Worm (Caenorhabditis elegans) whole organism, late embryonic: Measurements from ENCODE around the gene irld-30.

Experiments used
- ceh-18 ChIP-seq: sonication (generic microtip); optimal IDR thresholded peaks from 2 replicates; lab custom pipeline; 2016; ENCODE audit warnings: missing genetic modification characterization, missing compliant biosample characterization
- ceh-22 ChIP-seq: sonication (generic microtip); optimal IDR thresholded peaks from 2 replicates; lab custom pipeline; 2017; ENCODE audit warnings: missing biosample characterization, missing genetic modification characterization
- ceh-48 ChIP-seq: sonication (generic microtip); optimal IDR thresholded peaks from 2 replicates; lab custom pipeline; 2016; ENCODE audit warnings: missing genetic modification characterization, inconsistent platforms, missing compliant biosample characterization
- ceh-9 ChIP-seq: sonication (generic microtip); optimal IDR thresholded peaks from 2 replicates; lab custom pipeline; 2016; ENCODE audit warnings: mild to moderate bottlenecking, missing genetic modification characterization, inconsistent platforms, missing compliant biosample characterization
- dve-1 ChIP-seq: sonication (generic microtip); optimal IDR thresholded peaks from 2 replicates; lab custom pipeline; 2017; ENCODE audit warnings: antibody characterized with exemption, mild to moderate bottlenecking, missing genetic modification characterization, missing compliant biosample characterization
- elt-2 ChIP-seq: sonication (generic microtip); optimal IDR thresholded peaks from 2 replicates; lab custom pipeline; 2016; ENCODE audit warnings: missing genetic modification reagents, missing genetic modification characterization, missing compliant biosample characterization
- fkh-10 ChIP-seq: fragments of 150-350 bp; optimal IDR thresholded peaks from 2 replicates; lab custom pipeline; 2014; ENCODE audit warnings: missing biosample characterization, missing genetic modification reagents, missing genetic modification characterization
- hlh-30 ChIP-seq: sonication (generic microtip); optimal IDR thresholded peaks from 2 replicates; lab custom pipeline; 2017; ENCODE audit warnings: antibody characterized with exemption, missing genetic modification characterization, missing compliant biosample characterization; ENCODE audit not compliant: insufficient read depth
- lin-11 ChIP-seq: fragments of 200-800 bp; sonication (Bioruptor generic); optimal IDR thresholded peaks from 2 replicates; lab custom pipeline; 2018; ENCODE audit warnings: mild to moderate bottlenecking, missing genetic modification characterization, missing compliant biosample characterization
- mec-3 ChIP-seq: sonication (generic microtip); optimal IDR thresholded peaks from 2 replicates; lab custom pipeline; 2016; ENCODE audit warnings: borderline replicate concordance, missing genetic modification characterization, missing compliant biosample characterization
- pqm-1 ChIP-seq: sonication (generic microtip); optimal IDR thresholded peaks from 2 replicates; lab custom pipeline; 2016; ENCODE audit warnings: missing genetic modification characterization, missing compliant biosample characterization
- rnt-1 ChIP-seq: sonication (generic microtip); optimal IDR thresholded peaks from 2 replicates; lab custom pipeline; 2016; ENCODE audit warnings: missing genetic modification characterization, missing compliant biosample characterization

DNA sequence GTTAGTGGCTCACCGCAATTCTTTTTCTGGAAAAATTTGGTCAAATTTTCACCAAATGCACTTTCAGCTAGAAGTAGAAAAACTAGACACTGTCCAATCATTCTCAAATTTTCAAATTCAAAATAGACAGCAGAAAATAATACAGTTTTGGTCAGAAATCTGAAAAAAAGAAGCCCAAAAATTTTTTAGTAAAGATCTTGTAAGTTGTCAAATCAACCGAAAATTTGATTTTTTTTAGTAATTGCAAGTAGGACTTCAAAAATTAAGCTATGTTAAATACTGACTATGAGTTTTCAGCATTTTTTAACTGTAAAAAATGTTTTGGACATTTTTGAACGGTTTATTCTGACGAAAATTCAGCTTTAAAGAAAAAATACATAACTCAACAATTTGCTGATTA is 40.3 kb downstream of the irld-30 start, which contains the start of gene Y19D10B.8:
- no peak for TF ChIP-seq elt-2 (tag; lab: Kevin White, UChicago)
- no peak for TF ChIP-seq pqm-1 (tag; lab: Kevin White, UChicago)
- no peak for TF ChIP-seq rnt-1 (tag; lab: Kevin White, UChicago)
- no peak for TF ChIP-seq ceh-22 (tag; lab: Kevin White, UChicago)
- TF ChIP-seq lin-11 (tag; lab: Kevin White, UChicago) = no peak
- TF ChIP-seq mec-3 (tag; lab: Kevin White, UChicago) = no peak
- no peak for TF ChIP-seq ceh-48
- no peak for TF ChIP-seq hlh-30
- TF ChIP-seq dve-1 (tag; lab: Kevin White, UChicago) = no peak
- TF ChIP-seq fkh-10 (GFP tag; lab: Kevin White, UChicago) = no peak
- no peak for TF ChIP-seq ceh-9 (tag; lab: Kevin White, UChicago)
- TF ChIP-seq ceh-18 = no peak
